Worm (Caenorhabditis elegans): Measurements from ENCODE around the gene chil-6.

ce11 chrII:9861394-9861793 is 3.7 kb upstream of the chil-6 start, which contains the start of gene chil-3:
- no peak for TF ChIP-seq tab-1 (GFP tag; IDR thresholded peaks at IDR 0.05)
- no peak for TF ChIP-seq T22C8.4 (GFP tag; IDR thresholded peaks at IDR 0.05)
- no peak for TF ChIP-seq med-1 (GFP tag; optimal IDR thresholded peaks at IDR 0.05; ENCODE audit: insufficient read depth)
- no peak for TF ChIP-seq cog-1 (tag; optimal IDR thresholded peaks at IDR 0.05)
- no peak for TF ChIP-seq ztf-29 (GFP tag; IDR thresholded peaks at IDR 0.05)
- no peak for TF ChIP-seq flt-1 (GFP tag; IDR thresholded peaks at IDR 0.05)
- no peak for TF ChIP-seq ztf-23 (GFP tag; IDR thresholded peaks at IDR 0.05)
- no peak for TF ChIP-seq klf-2 (GFP tag; conservative IDR thresholded peaks at IDR 0.05)

Measured in whole organism, midembryonic.